Fruit fly (Drosophila melanogaster) whole organism, pupa: ENCODE measurements around the gene CG43321.

Source experiments
- CG10348 ChIP-seq: fragments of 200-800 bp; sonication (Bioruptor generic); IDR thresholded peaks from 2 replicates; pipeline ENCODE4 v1.3.6; 2022; ENCODE audit warnings: missing biosample characterization, missing genetic modification characterization
- CG12605 ChIP-seq: fragments of 200-800 bp; sonication (Bioruptor generic); IDR thresholded peaks from 2 replicates; pipeline ENCODE4 v1.3.6; 2022; ENCODE audit warnings: missing biosample characterization, missing genetic modification characterization
- CG13204 ChIP-seq: fragments of 200-800 bp; sonication (Bioruptor generic); optimal IDR thresholded peaks from 2 replicates; lab custom pipeline; 2018; ENCODE audit warnings: missing biosample characterization, mild to moderate bottlenecking, missing genetic modification characterization, moderate library complexity
- CG14655 ChIP-seq: fragments of 200-800 bp; sonication (Bioruptor generic); optimal IDR thresholded peaks from 3 replicates; lab custom pipeline; 2017; ENCODE audit warnings: mild to moderate bottlenecking, missing biosample characterization, missing genetic modification reagents, missing genetic modification characterization
- CG15710 ChIP-seq: fragments of 200-800 bp; sonication (Bioruptor generic); optimal IDR thresholded peaks from 2 replicates; lab custom pipeline; 2018; ENCODE audit warnings: missing biosample characterization, mild to moderate bottlenecking, missing genetic modification characterization, moderate library complexity
- CG17806 ChIP-seq: fragments of 200-800 bp; sonication (Bioruptor generic); optimal IDR thresholded peaks from 2 replicates; lab custom pipeline; 2018; ENCODE audit warnings: missing biosample characterization, mild to moderate bottlenecking, missing genetic modification characterization, moderate library complexity
- CG32121 ChIP-seq: fragments of 200-800 bp; sonication (Bioruptor generic); IDR thresholded peaks from 2 replicates; pipeline ENCODE4 v1.3.6; 2022; ENCODE audit warnings: missing biosample characterization, missing genetic modification characterization
- CG34367 ChIP-seq: fragments of 200-800 bp; sonication (Bioruptor generic); optimal IDR thresholded peaks from 2 replicates; lab custom pipeline; 2018; ENCODE audit warnings: missing biosample characterization, mild to moderate bottlenecking, missing genetic modification characterization
- CG4496 ChIP-seq: fragments of 200-800 bp; sonication (Bioruptor generic); IDR thresholded peaks from 3 replicates; pipeline ENCODE4 v1.3.6; 2022; ENCODE audit warnings: missing biosample characterization, missing genetic modification characterization
- CG8159 ChIP-seq: fragments of 200-800 bp; sonication (Bioruptor generic); optimal IDR thresholded peaks from 3 replicates; lab custom pipeline; 2018; ENCODE audit warnings: missing biosample characterization, mild to moderate bottlenecking, missing genetic modification characterization, moderate library complexity
- CG8301 ChIP-seq: fragments of 200-800 bp; sonication (Bioruptor generic); optimal IDR thresholded peaks from 2 replicates; lab custom pipeline; 2018; ENCODE audit warnings: missing biosample characterization, mild to moderate bottlenecking, missing genetic modification characterization
- CG9948 ChIP-seq: fragments of 200-800 bp; sonication (Bioruptor generic); optimal IDR thresholded peaks from 2 replicates; lab custom pipeline; 2018; ENCODE audit warnings: missing biosample characterization, mild to moderate bottlenecking, missing genetic modification characterization, moderate library complexity
- D1 ChIP-seq: fragments of 200-800 bp; sonication (Bioruptor generic); optimal IDR thresholded peaks from 2 replicates; lab custom pipeline; 2018; ENCODE audit warnings: missing biosample characterization, mild to moderate bottlenecking, missing genetic modification characterization, moderate library complexity
- EcR ChIP-seq: fragments of 200-800 bp; sonication (Bioruptor generic); optimal IDR thresholded peaks from 3 replicates; lab custom pipeline; 2019; ENCODE audit warnings: missing biosample characterization, missing genetic modification characterization, mild to moderate bottlenecking, moderate library complexity, missing genetic modification reagents
- Ets98B ChIP-seq: fragments of 200-800 bp; sonication (Bioruptor generic); IDR thresholded peaks from 2 replicates; pipeline ENCODE4 v1.3.6; 2022; ENCODE audit warnings: missing biosample characterization, missing genetic modification characterization
- Pif1A ChIP-seq: fragments of 200-800 bp; sonication (Bioruptor generic); optimal IDR thresholded peaks from 3 replicates; lab custom pipeline; 2016; ENCODE audit warnings: missing biosample characterization, missing genetic modification characterization
- Pif1B ChIP-seq: fragments of 200-800 bp; sonication (Bioruptor generic); optimal IDR thresholded peaks from 3 replicates; lab custom pipeline; 2016; ENCODE audit warnings: missing biosample characterization, missing genetic modification characterization
- Snoo ChIP-seq: fragments of 200-800 bp; sonication (Bioruptor generic); optimal IDR thresholded peaks from 3 replicates; lab custom pipeline; 2017; ENCODE audit warnings: missing biosample characterization, mild to moderate bottlenecking, missing genetic modification characterization, inconsistent platforms
- fd96Ca ChIP-seq: fragments of 200-800 bp; sonication (Bioruptor generic); IDR thresholded peaks from 3 replicates; pipeline ENCODE4 v1.3.6; 2022; ENCODE audit warnings: missing biosample characterization, missing genetic modification characterization
- gl ChIP-seq: fragments of 200-800 bp; sonication (Bioruptor generic); optimal IDR thresholded peaks from 2 replicates; lab custom pipeline; 2018; ENCODE audit warnings: missing biosample characterization, mild to moderate bottlenecking, missing genetic modification characterization
- rn ChIP-seq: fragments of 200-800 bp; sonication (Bioruptor generic); IDR thresholded peaks from 2 replicates; pipeline ENCODE4 v1.3.6; 2022; ENCODE audit warnings: missing biosample characterization, missing genetic modification characterization

CG43321 gene

dm6 chr2L:7011962-7012361, at the start of gene CG43321:
TSS of gene CG43321 (plus strand) at chr2L:7012262.
- TF ChIP-seq gl (no peak), CG13204 (GFP tag; lab: Kevin White, UChicago) (no peak), CG10348 (no peak), Ets98B (GFP tag; lab: Robert Waterston, UW) (no peak), Pif1B (GFP tag; lab: Kevin White, UChicago) (no peak), CG9948 (tag; lab: Kevin White, UChicago) (no peak), D1 (tag; lab: Kevin White, UChicago) (no peak), CG14655 (GFP tag; lab: Kevin White, UChicago) (no peak), fd96Ca (GFP tag; lab: Robert Waterston, UW) (no peak), CG4496 (GFP tag; lab: Robert Waterston, UW) (no peak), rn (GFP tag; lab: Robert Waterston, UW) (no peak), CG32121 (GFP tag; lab: Robert Waterston, UW) (no peak)

dm6 chr2L:6964022-6964434, 48.0 kb upstream of the CG43321 start, which contains the start of the genes sip2 and Coprox:
TSS of gene sip2 (minus strand) at chr2L:6964074.
TSS of gene Coprox (plus strand) at chr2L:6964421.
- peak; percentile 66 for TF ChIP-seq CG15710 (tag; lab: Kevin White, UChicago)
- TF ChIP-seq EcR (GFP tag; lab: Kevin White, UChicago), result no peak
- no peak for TF ChIP-seq fd96Ca (GFP tag; lab: Robert Waterston, UW)
- peak; percentile 33; the same call in 1 of the 2 replicates for TF ChIP-seq Ets98B (GFP tag; lab: Robert Waterston, UW)
- TF ChIP-seq Pif1A (GFP tag; lab: Kevin White, UChicago), result no peak
- TF ChIP-seq CG34367 (tag; lab: Kevin White, UChicago), result peak; percentile 38
- no peak for TF ChIP-seq rn (GFP tag; lab: Robert Waterston, UW)
- TF ChIP-seq CG8301 (tag; lab: Kevin White, UChicago), result no peak
- TF ChIP-seq D1 (tag; lab: Kevin White, UChicago), result no peak
- TF ChIP-seq CG14655 (GFP tag; lab: Kevin White, UChicago), result no peak
- TF ChIP-seq Snoo (tag; lab: Kevin White, UChicago), result peak; percentile 48
- TF ChIP-seq CG10348, result no peak
- TF ChIP-seq CG17806, result peak; percentile 63
- TF ChIP-seq Pif1B (GFP tag; lab: Kevin White, UChicago), result no peak
- no peak; the same call in 1 of the 2 replicates for TF ChIP-seq CG32121 (GFP tag; lab: Robert Waterston, UW)
- TF ChIP-seq gl, result no peak
- TF ChIP-seq CG4496 (GFP tag; lab: Robert Waterston, UW), result peak; percentile 35; the same call in 2 of the 3 replicates
- peak; percentile 74 for TF ChIP-seq CG8159 (tag; lab: Kevin White, UChicago)
- no peak for TF ChIP-seq CG13204 (GFP tag; lab: Kevin White, UChicago)
- TF ChIP-seq CG12605 (GFP tag; lab: Robert Waterston, UW), result peak; percentile 25; the same call in 1 of the 2 replicates
- TF ChIP-seq CG9948 (tag; lab: Kevin White, UChicago), result peak; percentile 64

DNA sequence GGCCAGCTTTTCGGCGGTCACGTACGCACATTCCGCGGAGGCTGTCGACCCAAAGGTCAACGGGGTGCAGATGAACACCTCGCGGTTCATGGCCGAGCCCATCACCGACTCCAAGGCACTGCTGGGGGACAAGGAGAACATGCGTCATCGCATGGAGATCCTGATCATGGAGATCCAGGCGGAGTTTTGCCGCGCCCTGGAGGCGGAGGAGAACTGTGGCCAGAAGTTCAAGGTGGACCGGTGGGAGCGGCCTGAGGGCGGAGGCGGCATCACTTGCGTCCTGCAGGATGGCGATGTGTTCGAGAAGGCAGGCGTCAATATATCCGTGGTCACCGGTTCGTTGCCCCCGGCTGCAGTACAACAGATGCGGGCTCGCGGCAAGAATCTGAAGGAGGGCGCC, 47.4 kb upstream of the CG43321 start:
- TF ChIP-seq Snoo (tag; lab: Kevin White, UChicago) (no peak), CG4496 (GFP tag; lab: Robert Waterston, UW) (no peak), CG34367 (tag; lab: Kevin White, UChicago) (no peak), Ets98B (GFP tag; lab: Robert Waterston, UW) (no peak), CG12605 (GFP tag; lab: Robert Waterston, UW) (no peak), CG32121 (GFP tag; lab: Robert Waterston, UW) (no peak), Pif1B (GFP tag; lab: Kevin White, UChicago) (no peak), CG14655 (GFP tag; lab: Kevin White, UChicago) (no peak), D1 (tag; lab: Kevin White, UChicago) (no peak), CG8159 (tag; lab: Kevin White, UChicago) (no peak), Pif1A (GFP tag; lab: Kevin White, UChicago) (no peak)

DNA sequence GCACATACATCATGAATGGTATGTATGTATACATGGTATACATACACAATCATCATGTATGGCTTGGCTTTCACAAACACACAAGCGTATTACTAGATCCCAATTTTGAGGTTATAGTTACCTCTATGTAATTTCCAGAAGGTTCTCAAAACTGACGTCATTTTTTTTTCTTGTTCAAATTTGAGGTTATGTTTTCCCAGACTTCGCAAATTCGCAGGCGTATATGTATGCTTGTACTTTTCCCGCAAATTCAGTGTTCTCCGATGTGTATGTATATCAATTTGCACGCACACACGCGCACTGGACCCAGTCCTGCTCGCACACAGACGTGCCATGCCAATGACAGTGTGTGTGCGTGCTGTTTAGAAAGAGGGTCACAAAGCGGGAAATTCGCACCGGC, 45.8 kb upstream of the CG43321 start:
- TF ChIP-seq EcR (GFP tag; lab: Kevin White, UChicago) (peak; percentile 23), CG17806 (no peak), CG4496 (GFP tag; lab: Robert Waterston, UW) (0 out of 3 replicates have a peak, but pooled peaks have one; percentile 12), CG8301 (tag; lab: Kevin White, UChicago) (no peak)

DNA sequence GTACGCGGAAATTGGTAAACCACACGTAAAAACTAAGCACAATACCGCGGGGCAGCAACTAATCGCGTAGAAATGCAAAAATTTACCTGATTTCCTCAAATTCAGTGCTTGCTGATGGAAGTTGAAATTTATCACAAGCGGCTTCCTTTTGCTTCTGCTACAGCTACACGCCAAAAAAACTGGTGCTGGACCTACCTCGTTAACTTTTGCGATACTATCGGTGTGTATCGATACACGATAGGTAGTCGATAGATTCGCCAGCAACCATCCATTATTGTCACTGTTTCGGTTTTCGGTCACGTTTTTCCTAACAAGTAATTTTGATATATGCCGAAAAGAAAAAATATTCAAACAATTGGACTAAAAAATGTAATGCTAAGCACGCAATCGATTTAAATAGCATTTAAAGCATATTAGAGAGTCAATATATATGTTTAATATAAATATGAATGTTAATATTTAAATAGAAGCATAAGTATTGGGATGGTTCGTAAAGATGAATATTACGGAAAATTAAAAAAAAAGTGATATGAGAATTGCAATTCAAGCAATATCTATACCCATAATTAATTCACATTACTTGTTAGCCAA, 44.5 kb upstream of the CG43321 start, which contains the start of gene Sumo:
Gene Sumo, minus strand, starts transcription at position 223 of the 591 bp plus-strand sequence.
- TF ChIP-seq Ets98B (GFP tag; lab: Robert Waterston, UW) (peak; percentile 5; the same call in 1 of the 2 replicates), CG15710 (tag; lab: Kevin White, UChicago) (peak; percentile 6), CG9948 (tag; lab: Kevin White, UChicago) (no peak), rn (GFP tag; lab: Robert Waterston, UW) (no peak)

DNA sequence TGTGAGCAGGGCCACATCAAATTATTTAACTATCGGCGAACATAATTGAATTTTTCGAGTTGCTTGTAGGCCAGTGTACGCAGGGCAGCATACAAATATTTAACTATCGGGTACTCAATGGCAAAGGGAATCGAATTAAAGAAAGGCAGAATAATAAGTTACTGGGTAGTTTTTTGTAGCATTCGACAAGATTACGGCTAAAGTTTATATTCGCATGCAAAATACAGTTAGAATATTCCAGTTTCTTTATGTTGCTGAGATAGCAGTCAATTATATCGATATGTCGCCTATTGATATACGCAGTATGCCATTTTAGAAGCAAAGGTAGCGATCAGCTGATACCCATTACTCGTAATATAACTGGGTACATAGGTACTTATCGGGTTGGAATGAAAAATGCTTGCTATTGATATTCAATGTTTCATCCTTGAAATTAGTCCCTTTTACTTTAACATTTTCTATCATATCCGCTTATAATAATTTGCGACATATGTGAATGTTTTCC, 44.0 kb upstream of the CG43321 start:
- no peak for TF ChIP-seq CG34367 (tag; lab: Kevin White, UChicago)
- TF ChIP-seq CG12605 (GFP tag; lab: Robert Waterston, UW), result peak; percentile 32; the same call in 1 of the 2 replicates
- TF ChIP-seq rn (GFP tag; lab: Robert Waterston, UW), result 0 out of 2 replicates have a peak, but pooled peaks have one; percentile 11
- TF ChIP-seq Pif1B (GFP tag; lab: Kevin White, UChicago), result no peak
- no peak for TF ChIP-seq CG15710 (tag; lab: Kevin White, UChicago)
- peak; percentile 32 for TF ChIP-seq CG8159 (tag; lab: Kevin White, UChicago)
- TF ChIP-seq CG9948 (tag; lab: Kevin White, UChicago), result no peak
- TF ChIP-seq D1 (tag; lab: Kevin White, UChicago), result no peak
- peak; percentile 42 for TF ChIP-seq CG17806
- TF ChIP-seq CG14655 (GFP tag; lab: Kevin White, UChicago), result no peak
- TF ChIP-seq EcR (GFP tag; lab: Kevin White, UChicago), result no peak
- peak; percentile 48 for TF ChIP-seq Ets98B (GFP tag; lab: Robert Waterston, UW)
- TF ChIP-seq Snoo (tag; lab: Kevin White, UChicago), result peak; percentile 22
- TF ChIP-seq Pif1A (GFP tag; lab: Kevin White, UChicago), result no peak
- TF ChIP-seq CG10348, result no peak
- TF ChIP-seq CG32121 (GFP tag; lab: Robert Waterston, UW), result no peak
- no peak for TF ChIP-seq CG13204 (GFP tag; lab: Kevin White, UChicago)
- TF ChIP-seq gl, result no peak
- TF ChIP-seq CG8301 (tag; lab: Kevin White, UChicago), result no peak
- peak; percentile 36; the same call in 1 of the 3 replicates for TF ChIP-seq CG4496 (GFP tag; lab: Robert Waterston, UW)
- TF ChIP-seq fd96Ca (GFP tag; lab: Robert Waterston, UW), result no peak
